Worm (Caenorhabditis elegans) whole organism, young adult: Measurements from ENCODE around the gene Y39A3CL.4.

ENCODE experiments used
- egrh-3 ChIP-seq: fragments of 200-800 bp; sonication (Bioruptor generic); IDR thresholded peaks from 2 replicates; pipeline ENCODE4 v1.3.6; 2022; ENCODE audit warnings: missing genetic modification reagents, missing genetic modification characterization, missing compliant biosample characterization
- ets-4 ChIP-seq: fragments of 200-800 bp; sonication (Bioruptor generic); optimal IDR thresholded peaks from 2 replicates; lab custom pipeline; 2018; ENCODE audit warnings: mild to moderate bottlenecking, missing genetic modification characterization, missing compliant biosample characterization
- hmg-1.2 ChIP-seq: fragments of 200-800 bp; sonication (Bioruptor generic); IDR thresholded peaks from 2 replicates; pipeline ENCODE4 v1.3.6; 2022; ENCODE audit warnings: missing genetic modification reagents, missing genetic modification characterization, missing compliant biosample characterization
- lin-35 ChIP-seq, 3 experiments: fragments of 150-350 bp in 2 of 3; sonication (generic microtip) in 1 of 3; optimal IDR thresholded peaks; 2 replicates each; lab custom pipeline; 2014 to 2018; ENCODE audit warnings: missing biosample characterization in 3 of 3, missing genetic modification characterization in 3 of 3, missing genetic modification reagents in 3 of 3

DNA sequence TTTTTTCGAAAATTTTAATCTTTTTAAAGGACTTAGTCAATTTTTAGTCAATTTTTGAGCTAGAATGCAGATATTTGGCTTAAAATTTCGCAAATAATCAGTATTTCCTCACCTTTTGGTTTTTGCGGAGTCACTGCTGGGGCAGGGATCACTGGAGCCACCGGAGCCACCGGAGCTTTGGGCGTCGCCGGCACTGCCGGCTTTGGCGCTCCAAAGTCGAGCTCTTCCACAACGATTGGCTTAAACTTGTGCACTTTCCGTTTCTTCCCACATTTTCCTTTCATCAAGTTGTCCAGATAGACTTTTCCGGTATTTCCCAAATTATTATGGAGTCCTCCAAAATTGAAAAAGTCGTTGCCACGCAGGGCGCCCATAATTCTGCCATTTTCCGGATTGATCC lies 36.4 kb upstream of the Y39A3CL.4 start:
- no peak for TF ChIP-seq hmg-1.2 (GFP tag; lab: Robert Waterston, UW)
- TF ChIP-seq ets-4 (GFP tag; lab: Kevin White, UChicago): no peak
- no peak; the same call in 1 of the 2 replicates for TF ChIP-seq egrh-3 (GFP tag; lab: Robert Waterston, UW)
- TF ChIP-seq lin-35 (GFP tag; optimal IDR thresholded peaks at IDR 0.05; lab: Kevin White, UChicago): no peak
